Worm (Caenorhabditis elegans) whole organism, L1 larva: Measurements from ENCODE around the gene R12A1.3.

Experiments used
- ama-1 ChIP-seq: fragments of 150-350 bp; optimal IDR thresholded peaks from 2 replicates; lab custom pipeline; 2014
- dpl-1 ChIP-seq, 3 experiments: fragments of 150-350 bp in 2 of 3; sonication (generic microtip) in 1 of 3; optimal IDR thresholded peaks; 2 replicates each; lab custom pipeline; 2014 to 2017; ENCODE audit warnings: missing biosample characterization in 3 of 3, missing genetic modification characterization in 3 of 3, missing genetic modification reagents in 3 of 3
- jun-1 ChIP-seq: fragments of 150-350 bp; optimal IDR thresholded peaks from 2 replicates; lab custom pipeline; 2014; ENCODE audit warnings: missing biosample characterization, missing genetic modification reagents, missing genetic modification characterization
- lin-15B ChIP-seq: fragments of 150-350 bp; sonication (generic microtip); optimal IDR thresholded peaks from 3 replicates; lab custom pipeline; 2014; ENCODE audit warnings: missing biosample characterization, missing genetic modification characterization
- pqm-1 ChIP-seq: sonication (generic microtip); optimal IDR thresholded peaks from 3 replicates; lab custom pipeline; 2017; ENCODE audit warnings: missing biosample characterization, missing genetic modification characterization
- snpc-4 ChIP-seq: fragments of 150-350 bp; optimal IDR thresholded peaks from 2 replicates; lab custom pipeline; 2014; ENCODE audit warnings: missing biosample characterization, missing genetic modification characterization
- sptf-1 ChIP-seq: fragments of 150-350 bp; optimal IDR thresholded peaks from 2 replicates; lab custom pipeline; 2014; ENCODE audit warnings: missing biosample characterization, missing genetic modification characterization
- sup-37 ChIP-seq: fragments of 200-800 bp; sonication (Bioruptor generic); optimal IDR thresholded peaks from 2 replicates; lab custom pipeline; 2018; ENCODE audit warnings: mild to moderate bottlenecking, missing genetic modification characterization, missing compliant biosample characterization
- tbx-2 ChIP-seq: sonication (generic microtip); optimal IDR thresholded peaks from 2 replicates; lab custom pipeline; 2016; ENCODE audit warnings: missing genetic modification characterization, missing compliant biosample characterization

- TF ChIP-seq dpl-1 (GFP tag; optimal IDR thresholded peaks at IDR 0.05; lab: Kevin White, UChicago) (no peak), snpc-4 (tag; lab: Kevin White, UChicago) (no peak), sup-37 (GFP tag; lab: Kevin White, UChicago) (no peak), lin-15B (no peak), ama-1 (lab: Kevin White, UChicago) (no peak), tbx-2 (tag; lab: Kevin White, UChicago) (no peak), pqm-1 (no peak), jun-1 (tag; lab: Kevin White, UChicago) (no peak), sptf-1 (no peak)
Measured at ce11 chrV:1411459-1411858, 14.1 kb downstream of the R12A1.3 start, which contains the start of gene snt-5.
